Fruit fly (Drosophila melanogaster): Measurements from ENCODE around the gene CG11164.

dm6 chrX:13626579-13626894 is 41.3 kb upstream of the CG11164 start:
- TF ChIP-seq CG8478 (optimal IDR thresholded peaks at IDR 0.05) (no peak), CTCF (optimal IDR thresholded peaks at IDR 0.05) (no peak)
